Fruit fly (Drosophila melanogaster): ENCODE measurements around the gene CHMP2B.
A peak's percentile ranks its signal among the peaks of the same experiment; 100 is the strongest.

CHMP2B gene

DNA sequence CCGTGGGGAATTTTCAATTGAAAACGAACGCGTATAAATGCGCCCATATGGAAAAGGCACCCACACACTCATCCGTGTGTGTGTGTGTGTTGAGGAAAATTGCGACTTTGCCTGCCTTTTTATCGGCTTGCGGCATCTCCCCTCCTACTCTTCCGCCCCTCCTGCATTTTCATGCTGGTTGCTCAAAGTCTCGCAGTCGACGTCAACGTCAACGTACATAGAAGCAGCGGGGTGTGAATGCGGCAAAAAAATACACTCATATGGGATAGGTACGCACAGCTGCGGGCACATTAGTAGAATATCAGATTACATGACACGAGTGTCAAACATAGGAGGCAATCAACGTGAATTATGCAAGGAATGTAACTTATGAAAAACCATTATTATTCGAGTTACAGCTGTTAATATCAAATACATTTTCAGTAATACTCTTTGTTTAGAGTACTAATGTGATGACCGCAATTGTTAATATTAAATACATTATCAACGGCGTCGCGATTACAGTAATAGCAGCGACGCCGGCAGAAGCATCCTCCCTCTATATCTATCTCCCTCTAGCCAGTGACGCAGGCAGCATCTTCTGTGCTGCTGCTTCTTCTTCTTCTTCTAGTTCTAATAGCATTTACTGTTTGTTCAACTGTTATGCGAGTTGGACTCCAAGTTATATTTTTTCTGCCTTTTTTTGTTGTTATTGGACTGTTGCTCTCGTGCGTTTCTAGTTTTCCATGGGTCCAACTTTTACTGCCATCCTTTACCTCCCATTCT lies 47.6 kb downstream of the CHMP2B start (continued):
- TF ChIP-seq HLH4C (GFP tag; IDR thresholded peaks at IDR 0.05; ENCODE audit: partially characterized antibody) = no peak
- peak; percentile 87 for TF ChIP-seq CG15479 (GFP tag; optimal IDR thresholded peaks at IDR 0.05)
- TF ChIP-seq gce (GFP tag; IDR thresholded peaks at IDR 0.05) = peak; percentile 80; the same call in 2 of the 3 replicates
- no peak for TF ChIP-seq usp (GFP tag; optimal IDR thresholded peaks at IDR 0.05)
- peak; percentile 80 for TF ChIP-seq wor (GFP tag; IDR thresholded peaks at IDR 0.05)
- TF ChIP-seq rib (GFP tag; IDR thresholded peaks at IDR 0.05) = 0 out of 2 replicates have a peak, but pooled peaks have one; percentile 14
- peak; percentile 58 for TF ChIP-seq Myb (GFP tag; optimal IDR thresholded peaks at IDR 0.05)
- TF ChIP-seq peb (GFP tag; IDR thresholded peaks at IDR 0.05) = peak; percentile 84
- TF ChIP-seq Hr39 (optimal IDR thresholded peaks at IDR 0.05) = no peak
- peak; percentile 52 for TF ChIP-seq CG13123 (GFP tag; optimal IDR thresholded peaks at IDR 0.05)
- TF ChIP-seq CG10654 (GFP tag; optimal IDR thresholded peaks at IDR 0.05) = peak; percentile 86
- peak; percentile 36 for TF ChIP-seq B-H2 (GFP tag; optimal IDR thresholded peaks at IDR 0.05)
- peak; percentile 86 for TF ChIP-seq nau (GFP tag; optimal IDR thresholded peaks at IDR 0.05)
- TF ChIP-seq Dref (GFP tag; IDR thresholded peaks at IDR 0.05) = no peak
- TF ChIP-seq CG10147 (GFP tag; optimal IDR thresholded peaks at IDR 0.05) = peak; percentile 84
- TF ChIP-seq ap (GFP tag; IDR thresholded peaks at IDR 0.05) = peak; percentile 76
- TF ChIP-seq CG2875 (GFP tag; optimal IDR thresholded peaks at IDR 0.05) = peak; percentile 90
- TF ChIP-seq CG14667 (GFP tag; IDR thresholded peaks at IDR 0.05) = peak; percentile 70
- peak; percentile 88 for TF ChIP-seq CG2120 (GFP tag; optimal IDR thresholded peaks at IDR 0.05)
- no peak for TF ChIP-seq ftz-f1 (GFP tag; optimal IDR thresholded peaks at IDR 0.05)
- TF ChIP-seq CG16813 (GFP tag; IDR thresholded peaks at IDR 0.05; ENCODE audit: partially characterized antibody) = no peak
- TF ChIP-seq CG4617 (GFP tag; optimal IDR thresholded peaks at IDR 0.05; ENCODE audit: borderline replicate concordance) = peak; percentile 33
- peak; percentile 39 for TF ChIP-seq Ravus (GFP tag; IDR thresholded peaks at IDR 0.05)
- TF ChIP-seq da (GFP tag; optimal IDR thresholded peaks at IDR 0.05) = peak; percentile 78
- TF ChIP-seq CG18619 (GFP tag; optimal IDR thresholded peaks at IDR 0.05) = peak; percentile 89

- TF ChIP-seq Atf6 (GFP tag; IDR thresholded peaks at IDR 0.05) (peak; percentile 23; the same call in 1 of the 2 replicates), Bdp1 (GFP tag; optimal IDR thresholded peaks at IDR 0.05) (peak; percentile 45), Lpt (GFP tag; optimal IDR thresholded peaks at IDR 0.05) (no peak), amos (GFP tag; IDR thresholded peaks at IDR 0.05; ENCODE audit: partially characterized antibody) (no peak), CG10431 (GFP tag; optimal IDR thresholded peaks at IDR 0.05) (no peak), sr (GFP tag; IDR thresholded peaks at IDR 0.05) (no peak), CG2120 (GFP tag; optimal IDR thresholded peaks at IDR 0.05) (peak; percentile 55), CG14441 (GFP tag; IDR thresholded peaks at IDR 0.05) (peak; percentile 55), CG16863 (GFP tag; optimal IDR thresholded peaks at IDR 0.05) (peak; percentile 48), Mes4 (GFP tag; optimal IDR thresholded peaks at IDR 0.05) (peak; percentile 48), CG6683 (GFP tag; optimal IDR thresholded peaks at IDR 0.05) (no peak), slou (GFP tag; optimal IDR thresholded peaks at IDR 0.05) (peak; percentile 53), dimm (GFP tag; IDR thresholded peaks at IDR 0.05) (no peak), CG32772 (GFP tag; IDR thresholded peaks at IDR 0.05) (peak; percentile 51; the same call in 1 of the 2 replicates), CG43689 (GFP tag; IDR thresholded peaks at IDR 0.05) (peak; percentile 22; the same call in 1 of the 2 replicates), CG10543 (GFP tag; optimal IDR thresholded peaks at IDR 0.05) (no peak), CG1233 (GFP tag; optimal IDR thresholded peaks at IDR 0.05) (peak; percentile 51), dan (GFP tag; IDR thresholded peaks at IDR 0.05) (no peak), trem (tag; optimal IDR thresholded peaks at IDR 0.05) (peak; percentile 68), az2 (GFP tag; optimal IDR thresholded peaks at IDR 0.05) (peak; percentile 42), Awh (GFP tag; IDR thresholded peaks at IDR 0.05) (peak; percentile 45; the same call in 1 of the 2 replicates), ewg (GFP tag; optimal IDR thresholded peaks at IDR 0.05) (peak; percentile 8), emc (GFP tag; optimal IDR thresholded peaks at IDR 0.05) (no peak), Opbp (GFP tag; IDR thresholded peaks at IDR 0.05; ENCODE audit: partially characterized antibody) (no peak), trh (GFP tag; optimal IDR thresholded peaks at IDR 0.05) (no peak), grn (GFP tag; optimal IDR thresholded peaks at IDR 0.05) (no peak), CG12299 (tag; optimal IDR thresholded peaks at IDR 0.05) (no peak)
These were observed 48.1 kb downstream of the CHMP2B start for dm6 chr3L:5187572-5187934.

All from whole organism, embryonic.